Worm (Caenorhabditis elegans): ENCODE data around the gene srz-23.

srz-23 gene

DNA sequence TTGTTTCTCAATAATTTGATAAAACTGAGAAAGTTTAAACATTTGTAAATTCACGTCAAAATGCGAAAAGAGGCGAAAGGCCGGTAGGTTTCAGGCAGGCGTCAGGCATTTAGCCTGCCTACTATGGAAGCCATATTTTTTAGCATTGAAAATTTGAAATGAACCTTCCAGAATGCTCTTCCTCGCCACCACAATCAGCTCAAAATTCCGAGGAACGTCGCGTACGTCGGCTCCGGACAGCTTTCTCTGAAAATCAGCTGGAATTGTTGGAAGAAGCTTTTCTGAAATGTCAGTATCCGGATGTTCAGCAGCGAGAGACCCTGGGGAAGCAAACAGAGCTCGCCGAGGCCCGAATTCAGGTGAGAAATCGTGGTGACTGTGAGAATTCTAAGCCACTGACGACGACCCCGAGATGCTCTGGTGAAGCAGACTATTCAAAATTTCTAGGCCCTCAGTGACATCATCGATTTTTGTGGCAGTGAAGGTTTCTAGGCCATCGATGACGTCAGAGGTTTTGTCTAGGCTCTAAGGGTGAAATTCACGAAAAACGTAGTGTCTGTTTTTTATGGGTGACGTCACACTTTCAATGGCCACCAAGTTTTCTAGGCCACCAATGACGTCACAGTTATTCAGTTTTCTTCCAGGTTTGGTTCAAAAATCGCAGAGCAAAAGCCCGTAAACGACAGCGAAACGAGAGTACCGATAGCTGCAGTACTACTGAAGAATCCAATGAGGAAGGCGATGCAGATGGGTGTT is 48.8 kb downstream of the srz-23 start:
- TF ChIP-seq ceh-40 (GFP tag; IDR thresholded peaks at IDR 0.05) (no peak), K12H6.12 (tag; optimal IDR thresholded peaks at IDR 0.05) (no peak), lsy-27 (tag; optimal IDR thresholded peaks at IDR 0.05; ENCODE audit: borderline replicate concordance, insufficient read depth) (no peak), snpc-1.1 (tag; optimal IDR thresholded peaks at IDR 0.05; ENCODE audit: insufficient read depth) (no peak), ceh-58 (GFP tag; IDR thresholded peaks at IDR 0.05) (0 out of 2 replicates have a peak, but pooled peaks have one; percentile 35), let-607 (tag; optimal IDR thresholded peaks at IDR 0.05) (no peak), madf-8 (GFP tag; conservative IDR thresholded peaks at IDR 0.05) (no peak), cebp-2 (GFP tag; IDR thresholded peaks at IDR 0.05) (no peak), zfh-2 (GFP tag; conservative IDR thresholded peaks at IDR 0.05) (peak; percentile 47; the same call in 1 of the 2 replicates), K11D2.4 (GFP tag; IDR thresholded peaks at IDR 0.05) (no peak), ccch-3 (GFP tag; optimal IDR thresholded peaks at IDR 0.05) (no peak), sea-2 (GFP tag; IDR thresholded peaks at IDR 0.05) (no peak)

ce11 chrIV:3504144-3504543 is 50.7 kb downstream of the srz-23 start, which contains the start of gene srz-83:
Gene srz-83, plus strand, starts transcription at chrIV:3504444.
- TF ChIP-seq Y79H2A.3 (GFP tag; conservative IDR thresholded peaks at IDR 0.05) (no peak), Y67H2A.10 (GFP tag; conservative IDR thresholded peaks at IDR 0.05) (no peak), attf-5 (GFP tag; optimal IDR thresholded peaks at IDR 0.05) (no peak), D2030.7 (GFP tag; IDR thresholded peaks at IDR 0.05) (no peak), snpc-3.4 (tag; optimal IDR thresholded peaks at IDR 0.05) (no peak), attf-6 (GFP tag; IDR thresholded peaks at IDR 0.05) (no peak), F37B4.10 (GFP tag; IDR thresholded peaks at IDR 0.05) (no peak), sdz-38 (tag; optimal IDR thresholded peaks at IDR 0.05) (no peak), nhr-27 (tag; optimal IDR thresholded peaks at IDR 0.05) (no peak)
